Fruit fly (Drosophila melanogaster) whole organism, prepupa: ENCODE results near the gene Sec24CD.
A peak's percentile ranks its signal among the peaks of the same experiment; 100 is the strongest.

Source experiments
- Blimp-1 ChIP-seq: fragments of 200-800 bp; sonication (Bioruptor generic); optimal IDR thresholded peaks from 3 replicates; lab custom pipeline; 2017; ENCODE audit warnings: missing biosample characterization, missing genetic modification characterization, mild to moderate bottlenecking, moderate library complexity, missing genetic modification reagents
- CG10669 ChIP-seq: fragments of 200-800 bp; sonication (Bioruptor generic); optimal IDR thresholded peaks from 3 replicates; lab custom pipeline; 2018; ENCODE audit warnings: missing biosample characterization, mild to moderate bottlenecking, missing genetic modification characterization, moderate library complexity
- CG15336 ChIP-seq: fragments of 200-800 bp; sonication (Bioruptor generic); IDR thresholded peaks from 2 replicates; pipeline ENCODE4 v1.3.6; 2022; ENCODE audit warnings: missing biosample characterization, missing genetic modification characterization
- CG1621 ChIP-seq: fragments of 200-800 bp; sonication (Bioruptor generic); optimal IDR thresholded peaks from 3 replicates; lab custom pipeline; 2018; ENCODE audit warnings: missing biosample characterization, mild to moderate bottlenecking, missing genetic modification characterization
- CG16779 ChIP-seq: fragments of 200-800 bp; sonication (Bioruptor generic); optimal IDR thresholded peaks from 3 replicates; lab custom pipeline; 2017; ENCODE audit warnings: missing biosample characterization, mild to moderate bottlenecking, missing genetic modification characterization
- CG3032 ChIP-seq: fragments of 200-800 bp; optimal IDR thresholded peaks from 2 replicates; lab custom pipeline; 2019; ENCODE audit warnings: missing biosample characterization, mild to moderate bottlenecking, missing genetic modification characterization, moderate library complexity
- CG31627 ChIP-seq: fragments of 200-800 bp; sonication (Bioruptor generic); optimal IDR thresholded peaks from 3 replicates; lab custom pipeline; 2016; ENCODE audit warnings: missing biosample characterization, missing genetic modification characterization
- CG32006 ChIP-seq: fragments of 200-800 bp; sonication (Bioruptor generic); optimal IDR thresholded peaks from 3 replicates; lab custom pipeline; 2017; ENCODE audit warnings: missing biosample characterization, mild to moderate bottlenecking, missing genetic modification characterization
- CG6276 ChIP-seq: fragments of 200-800 bp; sonication (Bioruptor generic); optimal IDR thresholded peaks from 2 replicates; lab custom pipeline; 2017; ENCODE audit warnings: missing biosample characterization, mild to moderate bottlenecking, missing genetic modification characterization
- CG6808 ChIP-seq: fragments of 200-800 bp; sonication (Bioruptor generic); optimal IDR thresholded peaks from 3 replicates; lab custom pipeline; 2017; ENCODE audit warnings: missing biosample characterization, missing genetic modification characterization, mild to moderate bottlenecking, moderate library complexity, missing genetic modification reagents
- CG6854 ChIP-seq: fragments of 200-800 bp; sonication (Bioruptor generic); optimal IDR thresholded peaks from 2 replicates; lab custom pipeline; 2017; ENCODE audit warnings: missing biosample characterization, mild to moderate bottlenecking, missing genetic modification characterization
- CG8319 ChIP-seq: fragments of 200-800 bp; sonication (Bioruptor generic); optimal IDR thresholded peaks from 3 replicates; lab custom pipeline; 2016; ENCODE audit warnings: missing biosample characterization, missing genetic modification characterization
- CG9139 ChIP-seq: fragments of 200-800 bp; sonication (Bioruptor generic); optimal IDR thresholded peaks from 3 replicates; lab custom pipeline; 2017; ENCODE audit warnings: missing biosample characterization, mild to moderate bottlenecking, missing genetic modification characterization
- Eip75B ChIP-seq: fragments of 200-800 bp; sonication (Bioruptor generic); optimal IDR thresholded peaks from 3 replicates; lab custom pipeline; 2016; ENCODE audit warnings: missing biosample characterization, missing genetic modification characterization
- Eip78C ChIP-seq: fragments of 200-800 bp; sonication (Bioruptor generic); peaks from one replicate; lab custom pipeline; 2016; ENCODE audit warnings: missing biosample characterization, missing genetic modification characterization
- Ets96B ChIP-seq: fragments of 200-800 bp; optimal IDR thresholded peaks from 2 replicates; lab custom pipeline; 2019; ENCODE audit warnings: missing biosample characterization, mild to moderate bottlenecking, missing genetic modification characterization, moderate library complexity
- Hr38 ChIP-seq: sonication (Bioruptor generic); optimal IDR thresholded peaks from 2 replicates; lab custom pipeline; 2016; ENCODE audit warnings: missing biosample characterization, missing genetic modification characterization
- Hr39 ChIP-seq: fragments of 200-800 bp; sonication (Bioruptor generic); optimal IDR thresholded peaks from 2 replicates; lab custom pipeline; 2016; ENCODE audit warnings: missing biosample characterization, missing genetic modification characterization
- Hr4 ChIP-seq: fragments of 200-800 bp; sonication (Bioruptor generic); optimal IDR thresholded peaks from 3 replicates; lab custom pipeline; 2016; ENCODE audit warnings: missing biosample characterization, missing genetic modification characterization
- Lpt ChIP-seq: fragments of 200-800 bp; sonication (Bioruptor generic); optimal IDR thresholded peaks from 3 replicates; lab custom pipeline; 2016; ENCODE audit warnings: missing biosample characterization, missing genetic modification characterization
- OdsH ChIP-seq: fragments of 200-800 bp; sonication (Bioruptor generic); optimal IDR thresholded peaks from 3 replicates; lab custom pipeline; 2016; ENCODE audit warnings: missing biosample characterization, missing genetic modification characterization
- Sox102F ChIP-seq: fragments of 200-800 bp; sonication (Bioruptor generic); optimal IDR thresholded peaks from 2 replicates; lab custom pipeline; 2016; ENCODE audit warnings: missing biosample characterization, mild to moderate bottlenecking, missing genetic modification characterization
- Sox14 ChIP-seq: fragments of 200-800 bp; sonication (Bioruptor generic); optimal IDR thresholded peaks from 3 replicates; lab custom pipeline; 2016; ENCODE audit warnings: missing biosample characterization, missing genetic modification characterization
- Sox15 ChIP-seq: fragments of 200-800 bp; sonication (Bioruptor generic); optimal IDR thresholded peaks from 3 replicates; lab custom pipeline; 2016; ENCODE audit warnings: missing biosample characterization, missing genetic modification characterization
- achi ChIP-seq: fragments of 200-800 bp; sonication (Bioruptor generic); optimal IDR thresholded peaks from 3 replicates; lab custom pipeline; 2016; ENCODE audit warnings: missing biosample characterization, missing genetic modification characterization
- acj6 ChIP-seq: fragments of 200-800 bp; sonication (Bioruptor generic); optimal IDR thresholded peaks from 3 replicates; lab custom pipeline; 2016; ENCODE audit warnings: missing biosample characterization, missing genetic modification characterization
- cyc ChIP-seq: fragments of 200-800 bp; sonication (Bioruptor generic); optimal IDR thresholded peaks from 3 replicates; lab custom pipeline; 2016; ENCODE audit warnings: missing biosample characterization, missing genetic modification characterization
- eg ChIP-seq: fragments of 200-800 bp; sonication (Bioruptor generic); IDR thresholded peaks from 3 replicates; pipeline ENCODE4 v1.3.6; 2022; ENCODE audit warnings: missing biosample characterization, missing genetic modification characterization
- esn ChIP-seq: fragments of 200-800 bp; sonication (Bioruptor generic); optimal IDR thresholded peaks from 2 replicates; lab custom pipeline; 2016; ENCODE audit warnings: missing biosample characterization, mild to moderate bottlenecking, missing genetic modification characterization, moderate library complexity
- fd59A ChIP-seq: fragments of 200-800 bp; sonication (Bioruptor generic); optimal IDR thresholded peaks from 2 replicates; lab custom pipeline; 2017; ENCODE audit warnings: missing biosample characterization, mild to moderate bottlenecking, missing genetic modification characterization, missing genetic modification reagents
- fkh ChIP-seq: fragments of 200-800 bp; sonication (Bioruptor generic); optimal IDR thresholded peaks from 3 replicates; lab custom pipeline; 2017; ENCODE audit warnings: missing biosample characterization, mild to moderate bottlenecking, missing genetic modification characterization, moderate library complexity
- lz ChIP-seq: fragments of 200-800 bp; sonication (Bioruptor generic); optimal IDR thresholded peaks from 3 replicates; lab custom pipeline; 2016; ENCODE audit warnings: missing biosample characterization, missing genetic modification characterization
- net ChIP-seq: fragments of 200-800 bp; sonication (Bioruptor generic); optimal IDR thresholded peaks from 3 replicates; lab custom pipeline; 2016; ENCODE audit warnings: missing biosample characterization, missing genetic modification characterization
- pdm3 ChIP-seq: fragments of 200-800 bp; sonication (Bioruptor generic); optimal IDR thresholded peaks from 3 replicates; lab custom pipeline; 2016; ENCODE audit warnings: missing biosample characterization, missing genetic modification characterization
- salr ChIP-seq, 2 experiments: fragments of 200-800 bp; sonication (Bioruptor generic); optimal IDR thresholded peaks; 3 replicates each; lab custom pipeline; 2016 to 2018; ENCODE audit warnings: missing biosample characterization in 2 of 2, missing genetic modification characterization in 2 of 2, mild to moderate bottlenecking in 1 of 2
- spab ChIP-seq: fragments of 200-800 bp; sonication (Bioruptor generic); optimal IDR thresholded peaks from 2 replicates; lab custom pipeline; 2017; ENCODE audit warnings: missing biosample characterization, mild to moderate bottlenecking, missing genetic modification characterization, missing genetic modification reagents
- ss ChIP-seq, 2 experiments: fragments of 200-800 bp; sonication (Bioruptor generic); optimal IDR thresholded peaks; 2 replicates in 1 of 2; 3 replicates in 1 of 2; lab custom pipeline; 2017 to 2018; ENCODE audit warnings: mild to moderate bottlenecking in 2 of 2, missing biosample characterization in 2 of 2, missing genetic modification characterization in 2 of 2, moderate library complexity in 1 of 2
- topi ChIP-seq: fragments of 200-800 bp; sonication (Bioruptor generic); optimal IDR thresholded peaks from 3 replicates; lab custom pipeline; 2016; ENCODE audit warnings: missing biosample characterization, missing genetic modification characterization
- vri ChIP-seq: fragments of 200-800 bp; sonication (Bioruptor generic); optimal IDR thresholded peaks from 3 replicates; lab custom pipeline; 2016; ENCODE audit warnings: missing biosample characterization, mild to moderate bottlenecking, missing genetic modification characterization

The Sec24CD gene

DNA sequence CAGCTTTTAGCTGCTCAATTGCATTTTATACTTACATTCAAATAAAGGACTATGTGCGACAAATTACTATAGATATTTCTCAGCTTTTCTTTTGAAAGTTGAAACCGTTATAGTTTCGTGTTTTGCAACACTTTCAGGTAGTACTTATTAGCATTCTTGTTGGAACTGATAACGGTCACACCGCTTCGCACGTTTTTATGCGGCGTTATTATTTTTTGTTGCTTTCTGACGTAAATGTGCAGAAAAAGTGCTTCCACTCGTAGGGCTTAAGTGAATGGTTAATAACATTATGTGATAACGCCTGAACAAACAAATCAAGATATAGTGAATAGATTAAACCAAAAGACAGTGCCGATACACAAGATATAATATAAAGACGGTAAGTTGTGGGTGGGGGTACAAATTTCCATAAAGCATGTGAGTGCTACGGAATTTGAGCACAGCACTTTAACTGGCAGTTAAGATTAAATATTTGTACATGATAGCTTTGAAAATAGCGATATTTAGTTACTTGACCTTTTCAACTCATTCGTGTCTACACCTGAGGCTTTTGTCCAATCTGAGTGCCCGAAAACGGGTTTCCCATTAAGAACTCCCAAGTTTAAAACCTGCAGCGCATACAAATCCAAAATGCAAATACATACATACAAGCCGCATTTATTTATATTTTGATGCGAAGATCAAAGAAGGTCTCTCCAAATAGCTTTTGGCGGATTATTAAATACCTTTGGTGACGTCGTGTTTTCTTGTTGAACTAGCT, 15.9 kb downstream of the Sec24CD start, which contains the start of gene papi (continued):
- TF ChIP-seq OdsH (GFP tag; lab: Kevin White, UChicago) (no peak), Sox15 (GFP tag; lab: Kevin White, UChicago) (no peak), Sox102F (GFP tag; lab: Kevin White, UChicago) (no peak), Hr38 (GFP tag; lab: Kevin White, UChicago) (no peak), Sox14 (GFP tag; lab: Kevin White, UChicago) (no peak), Eip75B (GFP tag; lab: Kevin White, UChicago) (no peak), CG32006 (GFP tag; lab: Kevin White, UChicago) (no peak)

DNA sequence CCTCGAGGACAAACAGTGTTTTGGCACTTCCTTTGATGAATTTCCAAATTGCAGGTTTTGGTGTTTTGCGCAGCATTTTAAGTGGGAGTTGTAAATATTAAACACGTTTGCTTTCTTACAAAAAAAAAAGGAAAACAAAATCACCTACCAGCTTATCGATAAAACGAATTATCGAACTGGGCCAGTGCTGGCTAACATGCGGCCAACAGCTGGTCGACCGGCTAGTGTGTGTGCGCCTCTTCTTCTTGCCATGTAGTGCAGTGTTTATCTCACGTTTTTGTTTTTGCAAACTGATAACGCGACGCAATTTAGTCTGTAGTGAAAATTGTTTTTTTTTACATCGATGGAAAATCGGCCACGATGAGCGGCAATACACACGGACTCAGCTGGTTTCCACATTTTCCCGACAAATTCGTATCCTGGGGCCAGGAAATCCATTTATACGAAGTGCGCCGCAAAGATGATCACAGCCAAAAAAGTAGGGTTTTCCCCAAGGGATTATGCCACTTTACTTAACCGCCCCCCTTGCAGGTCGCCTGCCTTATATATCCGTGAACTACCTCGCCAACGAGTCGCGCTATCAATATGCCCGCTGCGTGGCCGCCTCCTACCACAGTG, 19.5 kb downstream of the Sec24CD start, which contains the start of the genes CG15386, CG42371 and mio:
TSS of gene CG15386 (minus strand) at position 180 of the 618 bp plus-strand sequence.
TSS of gene CG42371 (minus strand) at position 180 of the 618 bp plus-strand sequence.
TSS of gene mio (plus strand) at position 224 of the 618 bp plus-strand sequence.
- TF ChIP-seq topi (peak; percentile 38), salr (GFP tag; optimal IDR thresholded peaks at IDR 0.05; lab: Kevin White, UChicago) (no peak), fkh (GFP tag; lab: Kevin White, UChicago) (peak; percentile 35), net (GFP tag; lab: Kevin White, UChicago) (no peak), Eip78C (GFP tag; lab: Kevin White, UChicago) (peak; percentile 59), acj6 (GFP tag; lab: Kevin White, UChicago) (no peak), Ets96B (tag; lab: Kevin White, UChicago) (peak; percentile 11), esn (GFP tag; lab: Kevin White, UChicago) (peak; percentile 42), Hr4 (GFP tag; lab: Kevin White, UChicago) (no peak), CG9139 (GFP tag; lab: Kevin White, UChicago) (no peak), Eip75B (GFP tag; lab: Kevin White, UChicago) (no peak), CG6808 (GFP tag; lab: Kevin White, UChicago) (no peak), CG6854 (GFP tag; lab: Kevin White, UChicago) (peak; percentile 11), CG31627 (GFP tag; lab: Kevin White, UChicago) (no peak), pdm3 (no peak), Blimp-1 (GFP tag; lab: Kevin White, UChicago) (no peak), ss (GFP tag; optimal IDR thresholded peaks at IDR 0.05; lab: Kevin White, UChicago) (peak in 1 of 2 experiments; percentile 51), Sox14 (GFP tag; lab: Kevin White, UChicago) (peak; percentile 30), cyc (GFP tag; lab: Kevin White, UChicago) (peak; percentile 1), spab (GFP tag; lab: Kevin White, UChicago) (no peak), CG6276 (GFP tag; lab: Kevin White, UChicago) (no peak), CG3032 (tag; lab: Kevin White, UChicago) (peak; percentile 5), CG16779 (tag; lab: Kevin White, UChicago) (no peak)
- TF ChIP-seq, all 60 proteins: peak for 10

dm6 chr2L:2216065-2216464, 20.6 kb downstream of the Sec24CD start, which contains the start of gene daed:
daed (minus strand) TSS chr2L:2216311.
- TF ChIP-seq Hr38 (GFP tag; lab: Kevin White, UChicago) (no peak), achi (GFP tag; lab: Kevin White, UChicago) (no peak), esn (GFP tag; lab: Kevin White, UChicago) (peak; percentile 18), CG10669 (GFP tag; lab: Kevin White, UChicago) (no peak)

DNA sequence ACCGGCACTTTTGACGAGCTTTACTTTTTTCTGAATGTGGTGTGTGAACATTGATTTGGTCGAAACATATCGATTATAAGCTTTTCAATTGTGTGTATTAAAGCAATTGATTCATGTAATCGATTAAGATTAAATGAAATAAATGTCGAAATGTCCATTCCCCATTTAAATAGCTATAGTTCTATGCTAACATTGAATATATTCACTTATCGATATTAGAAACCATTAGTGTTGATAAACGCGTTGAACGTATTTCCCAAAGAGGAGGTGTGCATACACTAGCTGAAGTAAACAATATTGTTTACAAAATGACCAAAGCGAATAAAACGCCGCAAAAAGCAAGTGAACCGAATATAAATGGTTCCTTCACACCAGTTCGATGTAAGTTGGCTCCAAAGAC, 22.6 kb downstream of the Sec24CD start, which contains the start of the genes Uch and CG34174:
TSS of gene Uch (minus strand) at position 208 of the 400 bp plus-strand sequence.
TSS of gene CG34174 (plus strand) at position 263 of the 400 bp plus-strand sequence.
- TF ChIP-seq CG32006 (GFP tag; lab: Kevin White, UChicago) (no peak), fkh (GFP tag; lab: Kevin White, UChicago) (peak; percentile 96), CG1621 (tag; lab: Kevin White, UChicago) (no peak), esn (GFP tag; lab: Kevin White, UChicago) (peak; percentile 53), vri (no peak), Sox14 (GFP tag; lab: Kevin White, UChicago) (peak; percentile 70), Hr38 (GFP tag; lab: Kevin White, UChicago) (no peak), eg (no peak), Ets96B (tag; lab: Kevin White, UChicago) (no peak), Lpt (GFP tag; lab: Kevin White, UChicago) (no peak), Blimp-1 (GFP tag; lab: Kevin White, UChicago) (no peak), CG8319 (GFP tag; lab: Kevin White, UChicago) (no peak), topi (peak; percentile 36), lz (GFP tag; lab: Kevin White, UChicago) (peak; percentile 40), fd59A (no peak), Hr39 (no peak), OdsH (GFP tag; lab: Kevin White, UChicago) (no peak), ss (GFP tag; optimal IDR thresholded peaks at IDR 0.05; lab: Kevin White, UChicago) (no peak), cyc (GFP tag; lab: Kevin White, UChicago) (peak; percentile 21), CG3032 (tag; lab: Kevin White, UChicago) (peak; percentile 18), Eip78C (GFP tag; lab: Kevin White, UChicago) (peak; percentile 54), CG15336 (no peak), spab (GFP tag; lab: Kevin White, UChicago) (no peak), acj6 (GFP tag; lab: Kevin White, UChicago) (no peak)
